Worm (Caenorhabditis elegans) whole organism, early embryonic: Measurements from ENCODE around the gene lgc-56.

ENCODE experiments used
- ama-1 ChIP-seq: fragments of 150-350 bp; optimal IDR thresholded peaks from 2 replicates; lab custom pipeline; 2014
- ets-7 ChIP-seq: sonication (generic microtip); optimal IDR thresholded peaks from 2 replicates; lab custom pipeline; 2016; ENCODE audit warnings: missing genotype, missing genetic modification characterization, missing compliant biosample characterization
- hmg-4 ChIP-seq: fragments of 200-800 bp; sonication (Bioruptor generic); optimal IDR thresholded peaks from 2 replicates; lab custom pipeline; 2018; ENCODE audit warnings: mild to moderate bottlenecking, missing genetic modification characterization, missing compliant biosample characterization
- scrt-1 ChIP-seq: fragments of 200-800 bp; sonication (Bioruptor generic); IDR thresholded peaks from 2 replicates; pipeline ENCODE4 v1.3.6; 2022; ENCODE audit warnings: missing genetic modification characterization, missing compliant biosample characterization
- tbx-37 ChIP-seq: fragments of 200-800 bp; sonication (Bioruptor generic); conservative IDR thresholded peaks from 2 replicates; pipeline ENCODE4 v1.3.6; 2022; ENCODE audit warnings: missing genetic modification reagents, missing genetic modification characterization, missing compliant biosample characterization
- tra-4 ChIP-seq: sonication (generic microtip); optimal IDR thresholded peaks from 2 replicates; lab custom pipeline; 2017; ENCODE audit warnings: missing genetic modification characterization, missing compliant biosample characterization

DNA sequence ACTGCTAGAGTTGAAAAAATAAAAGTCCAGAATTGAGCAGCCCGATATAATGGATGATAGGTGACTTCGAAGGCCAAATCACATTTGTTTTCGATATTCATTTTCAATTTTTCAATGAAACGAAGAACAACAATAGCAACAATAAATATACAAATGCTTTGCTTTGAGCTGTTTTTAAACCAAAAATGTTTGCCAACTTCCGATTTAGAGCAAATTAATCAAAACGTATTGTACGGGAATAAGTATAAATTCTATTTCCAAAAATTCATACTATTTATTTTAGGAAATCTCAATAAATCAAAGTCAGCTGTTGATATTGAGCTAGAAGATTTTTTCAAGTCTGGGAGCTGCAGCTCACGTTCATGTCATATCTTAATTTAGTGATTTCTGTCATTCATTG is 40.8 kb downstream of the lgc-56 start, which contains the start of gene srb-1:
- no peak for TF ChIP-seq scrt-1
- TF ChIP-seq ets-7 (tag; lab: Kevin White, UChicago) = no peak
- no peak for TF ChIP-seq hmg-4 (GFP tag; lab: Kevin White, UChicago)
- no peak for TF ChIP-seq ama-1 (lab: Kevin White, UChicago)
- TF ChIP-seq tra-4 (tag; lab: Kevin White, UChicago) = no peak
- no peak for TF ChIP-seq tbx-37 (GFP tag; lab: Robert Waterston, UW)
